Worm (Caenorhabditis elegans) whole organism, L1 larva: Measurements from ENCODE around the gene ilkp-1.

ENCODE experiments used
- aly-2 ChIP-seq: fragments of 150-350 bp; optimal IDR thresholded peaks from 2 replicates; lab custom pipeline; 2014; ENCODE audit warnings: missing biosample characterization, missing genetic modification characterization
- ces-1 ChIP-seq: fragments of 150-350 bp; optimal IDR thresholded peaks from 2 replicates; lab custom pipeline; 2014; ENCODE audit warnings: missing biosample characterization, missing genetic modification reagents, missing genetic modification characterization
- hlh-17 ChIP-seq: fragments of 200-800 bp; sonication (Bioruptor generic); optimal IDR thresholded peaks from 2 replicates; lab custom pipeline; 2018; ENCODE audit warnings: missing genetic modification characterization, mild to moderate bottlenecking, missing compliant biosample characterization, moderate library complexity, borderline replicate concordance
- lir-3 ChIP-seq: sonication (generic microtip); optimal IDR thresholded peaks from 2 replicates; lab custom pipeline; 2016; ENCODE audit warnings: mild to moderate bottlenecking, missing genetic modification characterization, moderate library complexity, missing compliant biosample characterization; ENCODE audit not compliant: poor library complexity
- lsy-2 ChIP-seq, 2 experiments: fragments of 150-350 bp; optimal IDR thresholded peaks; 2 replicates each; lab custom pipeline; 2014; ENCODE audit warnings: missing biosample characterization in 2 of 2, missing genetic modification characterization in 2 of 2
- mab-9 ChIP-seq: fragments of 200-800 bp; sonication (Bioruptor generic); IDR thresholded peaks from 2 replicates; pipeline ENCODE4 v1.3.6; 2022; ENCODE audit warnings: missing genetic modification reagents, missing genetic modification characterization, missing compliant biosample characterization
- nhr-237 ChIP-seq: fragments of 150-350 bp; optimal IDR thresholded peaks from 2 replicates; lab custom pipeline; 2014; ENCODE audit warnings: missing biosample characterization, missing genetic modification characterization
- unc-86 ChIP-seq: sonication (generic microtip); optimal IDR thresholded peaks from 2 replicates; lab custom pipeline; 2016; ENCODE audit warnings: missing genetic modification characterization, missing compliant biosample characterization

ce11 chrII:11012532-11013179, 37.4 kb upstream of the ilkp-1 start:
- TF ChIP-seq lir-3 (tag; lab: Kevin White, UChicago) (no peak), aly-2 (tag; lab: Kevin White, UChicago) (no peak), unc-86 (tag; lab: Kevin White, UChicago) (no peak), nhr-237 (tag; lab: Kevin White, UChicago) (no peak), mab-9 (no peak), hlh-17 (GFP tag; lab: Kevin White, UChicago) (no peak), ces-1 (no peak), lsy-2 (tag; optimal IDR thresholded peaks at IDR 0.05; lab: Kevin White, UChicago) (no peak)
